Fruit fly (Drosophila melanogaster) whole organism, embryonic: ENCODE results near the gene COX6B.

Experiments
- CG10321 ChIP-seq: fragments of 200-800 bp; sonication (Bioruptor generic); IDR thresholded peaks from 2 replicates; pipeline ENCODE4 v1.3.6; 2022; ENCODE audit warnings: missing biosample characterization, missing genetic modification characterization
- CG10366 ChIP-seq: fragments of 200-800 bp; sonication (Bioruptor generic); IDR thresholded peaks from 2 replicates; pipeline ENCODE4 v1.3.6; 2022; ENCODE audit warnings: missing biosample characterization, missing genetic modification characterization
- CG10431 ChIP-seq: fragments of 200-800 bp; sonication (Bioruptor generic); optimal IDR thresholded peaks from 3 replicates; lab custom pipeline; 2018; ENCODE audit warnings: missing biosample characterization, mild to moderate bottlenecking, missing genetic modification characterization
- CG10462 ChIP-seq: fragments of 200-800 bp; sonication (Bioruptor generic); optimal IDR thresholded peaks from 2 replicates; lab custom pipeline; 2016; ENCODE audit warnings: missing biosample characterization, missing genetic modification characterization
- CG1529 ChIP-seq: fragments of 200-800 bp; sonication (Bioruptor generic); optimal IDR thresholded peaks from 3 replicates; lab custom pipeline; 2018; ENCODE audit warnings: missing biosample characterization, missing genetic modification characterization
- CG15601 ChIP-seq: fragments of 200-800 bp; sonication (Bioruptor generic); optimal IDR thresholded peaks from 3 replicates; lab custom pipeline; 2019; ENCODE audit warnings: missing biosample characterization, mild to moderate bottlenecking, missing genetic modification characterization, moderate library complexity
- CG17361 ChIP-seq: fragments of 200-800 bp; sonication (Bioruptor generic); IDR thresholded peaks from 3 replicates; pipeline ENCODE4 v1.3.6; 2022; ENCODE audit warnings: missing biosample characterization, missing genetic modification characterization
- CG2120 ChIP-seq: fragments of 200-800 bp; sonication (Bioruptor generic); optimal IDR thresholded peaks from 3 replicates; lab custom pipeline; 2016; ENCODE audit warnings: missing biosample characterization, missing genetic modification characterization
- CG2199 ChIP-seq: fragments of 200-800 bp; sonication (Bioruptor generic); IDR thresholded peaks from 3 replicates; pipeline ENCODE4 v1.3.6; 2022; ENCODE audit warnings: missing biosample characterization, missing genetic modification characterization
- CG2202 ChIP-seq: fragments of 200-800 bp; sonication (Bioruptor generic); optimal IDR thresholded peaks from 2 replicates; lab custom pipeline; 2018; ENCODE audit warnings: missing biosample characterization, mild to moderate bottlenecking, missing genetic modification characterization
- CG3163 ChIP-seq: fragments of 200-800 bp; sonication (Bioruptor generic); optimal IDR thresholded peaks from 3 replicates; lab custom pipeline; 2016; ENCODE audit warnings: missing biosample characterization, missing genetic modification characterization
- CG32532 ChIP-seq: fragments of 200-800 bp; sonication (Bioruptor generic); IDR thresholded peaks from 2 replicates; pipeline ENCODE4 v1.3.6; 2022; ENCODE audit warnings: missing biosample characterization, missing genetic modification characterization
- CG32767 ChIP-seq: fragments of 200-800 bp; sonication (Bioruptor generic); IDR thresholded peaks from 2 replicates; pipeline ENCODE4 v1.3.6; 2022; ENCODE audit warnings: missing biosample characterization, missing genetic modification characterization
- CG34376 ChIP-seq: fragments of 200-800 bp; sonication (Bioruptor generic); optimal IDR thresholded peaks from 2 replicates; lab custom pipeline; 2018; ENCODE audit warnings: missing biosample characterization, mild to moderate bottlenecking, missing genetic modification characterization
- CG4360 ChIP-seq: fragments of 200-800 bp; sonication (Bioruptor generic); IDR thresholded peaks from 2 replicates; pipeline ENCODE4 v1.3.6; 2022; ENCODE audit warnings: missing biosample characterization, missing genetic modification characterization
- CG4404 ChIP-seq: fragments of 200-800 bp; sonication (Bioruptor generic); IDR thresholded peaks from 2 replicates; pipeline ENCODE4 v1.3.6; 2022; ENCODE audit warnings: missing biosample characterization, missing genetic modification characterization
- CG6175 ChIP-seq: fragments of 200-800 bp; sonication (Bioruptor generic); IDR thresholded peaks from 3 replicates; pipeline ENCODE4 v1.3.6; 2022; ENCODE audit warnings: missing biosample characterization, missing genetic modification characterization
- CG7271 ChIP-seq: fragments of 200-800 bp; sonication (Bioruptor generic); optimal IDR thresholded peaks from 2 replicates; lab custom pipeline; 2018; ENCODE audit warnings: missing biosample characterization, mild to moderate bottlenecking, missing genetic modification characterization, moderate library complexity
- CG7556 ChIP-seq: fragments of 200-800 bp; sonication (Bioruptor generic); optimal IDR thresholded peaks from 2 replicates; lab custom pipeline; 2017; ENCODE audit warnings: missing biosample characterization, mild to moderate bottlenecking, missing genetic modification characterization
- CG8359 ChIP-seq: fragments of 200-800 bp; sonication (Bioruptor generic); optimal IDR thresholded peaks from 2 replicates; lab custom pipeline; 2017; ENCODE audit warnings: missing biosample characterization, mild to moderate bottlenecking, missing genetic modification characterization, borderline replicate concordance
- CG8944 ChIP-seq: fragments of 200-800 bp; sonication (Bioruptor generic); optimal IDR thresholded peaks from 3 replicates; lab custom pipeline; 2016; ENCODE audit warnings: missing biosample characterization, missing genetic modification characterization
- CG9215 ChIP-seq: fragments of 200-800 bp; sonication (Bioruptor generic); IDR thresholded peaks from 2 replicates; pipeline ENCODE4 v1.3.6; 2022; ENCODE audit warnings: missing biosample characterization, missing genetic modification characterization
- D19A ChIP-seq: fragments of 200-800 bp; optimal IDR thresholded peaks from 3 replicates; lab custom pipeline; 2019; ENCODE audit warnings: missing biosample characterization, mild to moderate bottlenecking, missing genetic modification characterization, moderate library complexity
- GATAe ChIP-seq: fragments of 200-800 bp; sonication (Bioruptor generic); conservative IDR thresholded peaks from 2 replicates; pipeline ENCODE4 v1.3.6; 2022; ENCODE audit warnings: missing biosample characterization, missing genetic modification characterization
- Gsc ChIP-seq: fragments of 200-800 bp; sonication (Bioruptor generic); IDR thresholded peaks from 2 replicates; pipeline ENCODE4 v1.3.6; 2022; ENCODE audit warnings: missing biosample characterization, missing genetic modification characterization
- Hand ChIP-seq: fragments of 200-800 bp; sonication (Bioruptor generic); optimal IDR thresholded peaks from 2 replicates; lab custom pipeline; 2017; ENCODE audit warnings: mild to moderate bottlenecking, missing biosample characterization, missing genetic modification reagents, missing genetic modification characterization
- NfI ChIP-seq: fragments of 200-800 bp; sonication (Bioruptor generic); optimal IDR thresholded peaks from 3 replicates; lab custom pipeline; 2018; ENCODE audit warnings: missing biosample characterization, mild to moderate bottlenecking, missing genetic modification characterization, moderate library complexity
- Opbp ChIP-seq: fragments of 200-800 bp; sonication (Bioruptor generic); IDR thresholded peaks from 3 replicates; pipeline ENCODE4 v1.3.6; 2022; ENCODE audit warnings: missing biosample characterization, missing genetic modification characterization; ENCODE audit not compliant: partially characterized antibody
- Sin3A ChIP-seq: fragments of >200 bp; optimal IDR thresholded peaks from 2 replicates; lab custom pipeline; 2018
- ap ChIP-seq: fragments of 200-800 bp; sonication (Bioruptor generic); IDR thresholded peaks from 2 replicates; pipeline ENCODE4 v1.3.6; 2022; ENCODE audit warnings: missing biosample characterization, missing genetic modification characterization
- bab2 ChIP-seq: fragments of 200-800 bp; sonication (Bioruptor generic); optimal IDR thresholded peaks from 2 replicates; lab custom pipeline; 2016; ENCODE audit warnings: missing biosample characterization, missing genetic modification characterization
- bcd ChIP-seq: fragments of 200-800 bp; sonication (Bioruptor generic); optimal IDR thresholded peaks from 2 replicates; lab custom pipeline; 2017; ENCODE audit warnings: missing biosample characterization, mild to moderate bottlenecking, missing genetic modification characterization
- croc ChIP-seq: fragments of 200-800 bp; sonication (Bioruptor generic); conservative IDR thresholded peaks from 3 replicates; pipeline ENCODE4 v1.3.6; 2022; ENCODE audit warnings: missing biosample characterization, missing genetic modification characterization
- en ChIP-seq: fragments of 200-800 bp; sonication (Bioruptor generic); optimal IDR thresholded peaks from 2 replicates; lab custom pipeline; 2016; ENCODE audit warnings: missing biosample characterization, missing genetic modification characterization
- esg ChIP-seq: fragments of 200-800 bp; sonication (Bioruptor generic); conservative IDR thresholded peaks from 2 replicates; pipeline ENCODE4 v1.3.6; 2022; ENCODE audit warnings: missing biosample characterization, missing genetic modification characterization
- grn ChIP-seq: fragments of 200-800 bp; sonication (Bioruptor generic); optimal IDR thresholded peaks from 3 replicates; lab custom pipeline; 2017; ENCODE audit warnings: missing biosample characterization, missing genetic modification characterization
- h ChIP-seq: fragments of >200 bp; optimal IDR thresholded peaks from 2 replicates; lab custom pipeline; 2017
- hkb ChIP-seq, 2 experiments: fragments of 200-800 bp in 1 of 2; fragments of >200 bp in 1 of 2; sonication (Bioruptor generic) in 1 of 2; IDR thresholded peaks in 1 of 2; optimal IDR thresholded peaks in 1 of 2; 2 replicates each; pipeline versions ENCODE4 v1.3.6 to Lab custom; 2017 to 2022; ENCODE audit warnings: missing biosample characterization in 1 of 2, missing genetic modification characterization in 1 of 2
- jigr1 ChIP-seq: fragments of 200-800 bp; sonication (Bioruptor generic); IDR thresholded peaks from 3 replicates; pipeline ENCODE4 v1.3.6; 2022; ENCODE audit warnings: missing biosample characterization, missing genetic modification characterization
- mam ChIP-seq: fragments of 200-800 bp; sonication (Bioruptor generic); optimal IDR thresholded peaks from 3 replicates; lab custom pipeline; 2016; ENCODE audit warnings: missing biosample characterization, missing genetic modification characterization
- oc ChIP-seq: fragments of 200-800 bp; sonication (Bioruptor generic); optimal IDR thresholded peaks from 2 replicates; lab custom pipeline; 2018; ENCODE audit warnings: missing biosample characterization, mild to moderate bottlenecking, missing genetic modification characterization, moderate library complexity
- peb ChIP-seq: fragments of 200-800 bp; sonication (Bioruptor generic); IDR thresholded peaks from 2 replicates; pipeline ENCODE4 v1.3.6; 2022; ENCODE audit warnings: missing biosample characterization, missing genetic modification characterization
- sens ChIP-seq: fragments of 200-800 bp; sonication (Bioruptor generic); peaks from one replicate; lab custom pipeline; 2016; ENCODE audit warnings: missing biosample characterization, missing genetic modification characterization
- stc ChIP-seq: fragments of 200-800 bp; sonication (Bioruptor generic); IDR thresholded peaks from 2 replicates; pipeline ENCODE4 v1.3.6; 2022; ENCODE audit warnings: missing biosample characterization, missing genetic modification characterization
- unpg ChIP-seq: fragments of 200-800 bp; sonication (Bioruptor generic); optimal IDR thresholded peaks from 3 replicates; lab custom pipeline; 2018; ENCODE audit warnings: missing biosample characterization, mild to moderate bottlenecking, missing genetic modification characterization, moderate library complexity
- vvl ChIP-seq: fragments of 200-800 bp; sonication (Bioruptor generic); IDR thresholded peaks from 2 replicates; pipeline ENCODE4 v1.3.6; 2022; ENCODE audit warnings: missing biosample characterization, missing genetic modification characterization
- wdn ChIP-seq: fragments of 200-800 bp; sonication (Bioruptor generic); IDR thresholded peaks from 2 replicates; pipeline ENCODE4 v1.3.6; 2022; ENCODE audit warnings: missing biosample characterization, missing genetic modification characterization
- wek ChIP-seq: fragments of 200-800 bp; sonication (Bioruptor generic); optimal IDR thresholded peaks from 3 replicates; lab custom pipeline; 2018; ENCODE audit warnings: missing biosample characterization, mild to moderate bottlenecking, missing genetic modification characterization, moderate library complexity

COX6B gene

DNA sequence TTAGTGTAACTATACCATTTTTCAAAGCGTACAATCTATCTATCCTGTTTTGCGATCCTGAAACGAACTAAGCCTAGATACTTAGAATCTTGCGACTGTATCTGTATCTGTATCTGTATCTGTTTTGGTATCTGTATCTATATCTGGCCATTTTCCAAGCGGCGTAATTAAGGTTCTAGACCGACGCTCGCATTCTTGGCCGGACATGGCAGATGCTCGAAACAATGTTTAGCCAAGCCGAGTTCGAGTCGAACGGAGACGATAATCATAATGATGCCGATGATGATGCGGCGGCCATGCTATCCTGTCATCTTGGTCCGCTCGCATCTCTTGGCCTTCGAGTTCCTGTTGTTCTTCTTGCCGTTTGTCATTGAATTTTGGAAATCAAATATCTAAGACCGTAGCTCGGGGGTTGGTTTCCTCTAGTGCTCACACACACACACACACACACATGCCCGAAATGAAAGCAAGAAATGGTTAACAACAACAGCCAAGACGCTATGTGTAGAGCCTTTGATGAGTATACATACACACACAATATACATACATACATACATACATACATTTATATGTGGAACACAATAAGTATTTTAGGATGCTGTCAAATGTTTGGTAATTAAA is 28.0 kb upstream of the COX6B start (continued):
- TF ChIP-seq CG8944 (GFP tag; lab: Kevin White, UChicago), result no peak
- no peak for TF ChIP-seq ap (GFP tag; lab: Robert Waterston, UW)

DNA sequence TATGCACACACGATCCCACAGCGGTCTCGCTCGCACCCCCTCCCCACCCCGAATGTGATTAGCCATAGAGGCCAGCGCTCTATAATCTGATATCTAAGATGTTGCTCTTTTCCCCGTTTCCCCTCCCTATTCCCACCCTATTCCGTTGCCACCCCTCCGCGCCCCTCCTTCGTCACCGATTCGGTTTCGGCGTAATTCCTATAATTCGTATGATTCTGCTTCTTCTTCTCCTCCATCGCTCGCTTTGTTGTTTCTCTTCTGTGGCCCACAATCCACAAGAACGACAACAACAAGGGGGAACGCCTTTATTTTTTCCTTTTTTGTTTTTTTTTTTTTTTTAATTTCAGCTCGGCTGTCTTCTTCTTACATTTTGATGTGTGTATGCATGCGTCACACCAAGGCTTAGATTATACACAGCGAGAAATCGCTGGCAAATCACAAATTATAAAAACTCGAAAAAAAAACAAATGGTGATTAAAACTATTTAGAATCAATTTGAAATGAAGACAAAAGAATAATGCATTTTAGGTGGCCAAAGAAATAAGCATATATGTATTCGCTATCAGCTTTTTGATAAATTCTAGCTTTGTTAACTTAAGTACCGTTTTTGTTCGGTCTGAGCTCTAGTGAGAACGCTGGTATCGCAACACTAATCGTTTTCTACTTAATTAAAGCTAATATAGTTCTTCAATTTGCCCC is 25.8 kb upstream of the COX6B start:
- TF ChIP-seq CG8359 (GFP tag; lab: Kevin White, UChicago) (no peak), CG32532 (GFP tag; lab: Robert Waterston, UW) (peak; percentile 32; the same call in 1 of the 2 replicates), CG2199 (GFP tag; lab: Robert Waterston, UW) (no peak), CG15601 (peak; percentile 33), hkb (optimal IDR thresholded peaks at IDR 0.05; lab: Kevin White, UChicago) (no peak), hkb (GFP tag; IDR thresholded peaks at IDR 0.05; lab: Robert Waterston, UW) (peak; percentile 46; the same call in 1 of the 2 replicates), CG10321 (GFP tag; lab: Robert Waterston, UW) (no peak), CG2202 (tag; lab: Kevin White, UChicago) (peak; percentile 42), CG34376 (GFP tag; lab: Kevin White, UChicago) (no peak), bab2 (GFP tag; lab: Kevin White, UChicago) (peak; percentile 40), CG4404 (GFP tag; lab: Robert Waterston, UW) (peak; percentile 32; the same call in 1 of the 2 replicates), Gsc (GFP tag; lab: Robert Waterston, UW) (no peak), h (lab: Kevin White, UChicago) (no peak), vvl (GFP tag; lab: Robert Waterston, UW) (peak; percentile 41; the same call in 1 of the 2 replicates), mam (no peak), bcd (GFP tag; lab: Kevin White, UChicago) (peak; percentile 13), jigr1 (GFP tag; lab: Robert Waterston, UW) (no peak), oc (tag; lab: Kevin White, UChicago) (peak; percentile 77), croc (0 out of 3 replicates have a peak, but pooled peaks have one; percentile 23), CG32767 (GFP tag; lab: Robert Waterston, UW) (0 out of 2 replicates have a peak, but pooled peaks have one; percentile 15), CG4360 (GFP tag; lab: Robert Waterston, UW) (peak; percentile 86), unpg (GFP tag; lab: Kevin White, UChicago) (peak; percentile 54), Hand (GFP tag; lab: Kevin White, UChicago) (no peak), Sin3A (lab: Kevin White, UChicago) (no peak), CG2120 (GFP tag; lab: Kevin White, UChicago) (peak; percentile 33), CG17361 (GFP tag; lab: Robert Waterston, UW) (peak; percentile 63), peb (GFP tag; lab: Robert Waterston, UW) (no peak), wdn (no peak), GATAe (no peak), sens (GFP tag; lab: Kevin White, UChicago) (peak; percentile 94), CG7556 (peak; percentile 43), D19A (tag; lab: Kevin White, UChicago) (peak; percentile 46), stc (GFP tag; lab: Robert Waterston, UW) (no peak), en (peak; percentile 9), CG10462 (GFP tag; lab: Kevin White, UChicago) (no peak), CG6175 (GFP tag; lab: Robert Waterston, UW) (no peak), Opbp (GFP tag; lab: Robert Waterston, UW) (no peak), CG9215 (GFP tag; lab: Robert Waterston, UW) (no peak), CG10431 (no peak), CG1529 (GFP tag; lab: Kevin White, UChicago) (no peak), NfI (no peak), CG3163 (GFP tag; lab: Kevin White, UChicago) (peak; percentile 13), CG10366 (GFP tag; lab: Robert Waterston, UW) (peak; percentile 18; the same call in 1 of the 2 replicates), CG7271 (tag; lab: Kevin White, UChicago) (no peak), grn (GFP tag; lab: Kevin White, UChicago) (no peak), esg (no peak), wek (no peak)
